Worm (Caenorhabditis elegans): Measurements from ENCODE around the gene T10F2.5.

DNA sequence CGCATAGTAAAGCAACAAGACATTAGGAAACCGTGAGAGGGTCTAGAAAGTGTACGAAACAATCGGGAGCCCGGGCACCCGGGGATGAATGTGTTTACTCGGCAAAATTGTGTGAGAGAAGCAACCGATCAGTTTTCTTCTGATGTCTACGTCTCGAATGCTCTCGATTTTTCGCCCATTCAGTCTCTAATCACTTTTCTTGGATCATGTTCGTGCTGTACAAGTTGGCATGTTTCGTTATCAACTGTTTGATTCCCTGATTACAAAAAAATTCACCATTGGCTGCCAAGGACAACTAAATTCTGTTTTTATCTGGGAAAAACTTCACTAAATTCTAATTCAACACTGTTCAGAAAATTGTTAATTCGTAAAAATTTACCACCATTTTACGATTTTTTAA, 21.2 kb upstream of the T10F2.5 start:
- TF ChIP-seq B0310.2 (tag; optimal IDR thresholded peaks at IDR 0.05), result no peak
- TF ChIP-seq hmbx-1 (tag; optimal IDR thresholded peaks at IDR 0.05), result no peak
- TF ChIP-seq ets-7 (tag; optimal IDR thresholded peaks at IDR 0.05), result no peak
- no peak for TF ChIP-seq sea-1 (GFP tag; conservative IDR thresholded peaks at IDR 0.05)
- TF ChIP-seq flt-1 (GFP tag; IDR thresholded peaks at IDR 0.05), result no peak
- TF ChIP-seq aly-1 (tag; optimal IDR thresholded peaks at IDR 0.05), result no peak

Data from whole organism, early embryonic.